Fruit fly (Drosophila melanogaster): ENCODE results near the gene Mical.
A peak's percentile ranks its signal among the peaks of the same experiment; 100 is the strongest.

The Mical gene

DNA sequence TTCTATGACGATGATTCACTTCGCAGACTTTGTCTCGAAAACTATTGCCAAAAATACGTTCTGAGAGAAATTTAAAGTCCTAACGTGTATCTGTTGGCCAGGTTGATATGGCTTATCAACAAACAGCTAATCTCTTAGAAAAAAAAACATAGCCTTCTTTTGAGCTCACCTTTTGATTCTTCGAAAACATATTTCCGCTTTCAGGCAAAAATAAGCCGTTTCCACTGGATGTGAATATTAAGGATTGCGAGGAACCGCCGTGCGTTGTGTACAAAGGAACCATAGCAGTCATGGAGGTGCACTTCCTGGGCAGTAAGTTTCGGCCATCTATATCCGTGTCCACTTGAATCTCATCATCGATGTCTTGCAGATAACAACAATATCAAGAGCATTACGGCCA, 10.9 kb upstream of the Mical start:
- TF ChIP-seq OdsH (GFP tag; optimal IDR thresholded peaks at IDR 0.05) (no peak), woc (GFP tag; optimal IDR thresholded peaks at IDR 0.05) (no peak), Vsx2 (GFP tag; optimal IDR thresholded peaks at IDR 0.05; ENCODE audit: partially characterized antibody) (no peak), sage (GFP tag; optimal IDR thresholded peaks at IDR 0.05) (no peak), CG32264 (GFP tag; optimal IDR thresholded peaks at IDR 0.05) (no peak), Abd-B (GFP tag; optimal IDR thresholded peaks at IDR 0.05) (no peak), Hr78 (GFP tag; optimal IDR thresholded peaks at IDR 0.05) (no peak), rgr (GFP tag; optimal IDR thresholded peaks at IDR 0.05) (no peak), dl (GFP tag; optimal IDR thresholded peaks at IDR 0.05; ENCODE audit: insufficient read depth in 1 of 2, partially characterized antibody in 2 of 2) (no peak), Dif (GFP tag; optimal IDR thresholded peaks at IDR 0.05; ENCODE audit: partially characterized antibody) (no peak), dsf (GFP tag; optimal IDR thresholded peaks at IDR 0.05; ENCODE audit: borderline replicate concordance) (no peak), Jra (GFP tag; optimal IDR thresholded peaks at IDR 0.05) (no peak)

DNA sequence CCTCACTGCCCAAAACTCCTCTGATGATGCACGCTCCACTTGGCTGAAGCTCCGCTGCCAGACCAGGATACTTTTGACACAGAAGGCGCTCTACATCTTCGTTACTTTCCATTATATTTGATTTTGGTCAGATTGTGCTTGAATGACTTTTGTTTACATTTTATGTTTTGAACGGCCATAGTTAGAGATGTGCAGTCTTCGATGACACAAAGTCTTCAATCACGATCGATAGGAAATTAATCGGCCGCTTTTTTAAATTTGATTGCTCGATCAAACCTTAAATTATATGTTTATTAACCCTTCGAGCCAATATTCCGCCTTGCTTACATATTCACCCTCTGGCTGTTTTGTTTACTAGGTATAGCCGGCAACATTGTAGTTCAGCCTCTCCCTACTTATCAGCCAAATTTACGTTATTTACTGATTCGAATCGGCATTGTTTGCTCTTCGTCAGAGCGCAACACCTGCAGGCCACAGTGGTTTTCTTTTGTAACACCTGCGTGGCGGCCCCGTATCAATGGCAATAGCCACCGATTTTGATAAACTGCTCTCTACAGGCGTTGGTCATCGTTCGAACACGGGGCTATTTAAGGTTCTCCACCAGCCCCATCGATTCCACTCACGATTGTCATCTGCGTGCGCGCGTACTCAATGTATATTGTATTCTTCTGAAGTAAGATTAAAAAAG, 10.1 kb upstream of the Mical start, which contains the start of the genes Fancl and Npc2e:
Fancl (minus strand) TSS at position 175 of the 688 bp plus-strand sequence.
Npc2e (plus strand) TSS at position 638 of the 688 bp plus-strand sequence.
- TF ChIP-seq fru (GFP tag; optimal IDR thresholded peaks at IDR 0.05): no peak
- TF ChIP-seq Rel (GFP tag; optimal IDR thresholded peaks at IDR 0.05): no peak
- peak; percentile 17 for TF ChIP-seq Rel (tag; optimal IDR thresholded peaks at IDR 0.05)
- TF ChIP-seq Mio (GFP tag; optimal IDR thresholded peaks at IDR 0.05): no peak

DNA sequence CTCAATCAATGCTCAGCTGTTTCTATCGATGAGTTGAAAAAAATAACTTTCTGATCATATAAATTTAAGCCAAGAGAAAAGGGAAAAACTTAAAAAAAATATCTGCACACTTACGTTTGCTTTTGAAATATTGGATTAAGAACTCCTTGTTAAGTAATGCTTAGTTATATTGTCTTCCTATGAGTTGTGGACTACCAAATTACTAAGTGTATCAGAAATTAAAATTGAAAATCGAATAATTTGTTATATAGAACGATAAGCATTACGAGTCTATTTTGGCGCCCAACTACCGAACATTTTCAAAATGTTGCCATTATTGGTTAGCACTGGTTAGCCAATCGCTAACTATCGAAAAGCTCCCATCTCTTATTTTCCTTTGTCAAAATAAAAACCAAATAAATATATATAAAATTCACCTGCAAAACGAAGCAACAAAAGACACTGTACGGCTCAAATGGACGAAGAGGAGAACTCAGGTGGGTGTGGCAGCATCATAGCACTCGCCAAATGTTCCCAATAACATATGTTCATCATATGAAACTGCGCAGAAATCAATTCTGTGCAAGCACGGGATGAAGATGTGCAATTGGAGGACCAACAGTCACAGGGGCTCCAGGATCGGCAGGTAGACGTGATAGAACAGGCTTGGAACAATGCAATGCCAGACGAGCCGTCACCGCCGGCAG, 6.3 kb upstream of the Mical start, which contains the start of gene ohgt:
ohgt (plus strand) TSS at position 358 of the 686 bp plus-strand sequence.
- TF ChIP-seq h (GFP tag; optimal IDR thresholded peaks at IDR 0.05) (peak; percentile 32), foxo (GFP tag; optimal IDR thresholded peaks at IDR 0.05) (peak in 1 of 2 experiments; percentile 40), usp (GFP tag; optimal IDR thresholded peaks at IDR 0.05) (no peak), fru (GFP tag; optimal IDR thresholded peaks at IDR 0.05) (peak; percentile 40), Jra (GFP tag; optimal IDR thresholded peaks at IDR 0.05) (peak; percentile 62), sv (GFP tag; optimal IDR thresholded peaks at IDR 0.05) (peak; percentile 3), Rel (GFP tag; optimal IDR thresholded peaks at IDR 0.05) (no peak), Rel (tag; optimal IDR thresholded peaks at IDR 0.05) (no peak), lola (GFP tag; optimal IDR thresholded peaks at IDR 0.05) (no peak), HLH106 (tag; optimal IDR thresholded peaks at IDR 0.05) (peak; percentile 35), woc (GFP tag; optimal IDR thresholded peaks at IDR 0.05) (peak; percentile 46), ey (GFP tag; optimal IDR thresholded peaks at IDR 0.05) (peak; percentile 31), pan (optimal IDR thresholded peaks at IDR 0.05) (no peak), psq (GFP tag; optimal IDR thresholded peaks at IDR 0.05) (no peak), OdsH (GFP tag; optimal IDR thresholded peaks at IDR 0.05) (peak; percentile 22), Myc (optimal IDR thresholded peaks at IDR 0.05) (peak; percentile 36), rgr (GFP tag; optimal IDR thresholded peaks at IDR 0.05) (peak; percentile 37), br (GFP tag; optimal IDR thresholded peaks at IDR 0.05) (no peak), Sp1 (GFP tag; optimal IDR thresholded peaks at IDR 0.05) (peak; percentile 49), Hnf4 (GFP tag; optimal IDR thresholded peaks at IDR 0.05) (peak; percentile 42)

DNA sequence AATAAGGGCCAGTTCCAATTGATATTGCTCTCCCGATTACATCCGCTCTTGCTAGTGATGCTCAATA, 5.9 kb upstream of the Mical start, which contains the start of gene CG12811:
CG12811 (minus strand) TSS at position 23 of the 67 bp plus-strand sequence.
- no peak for TF ChIP-seq Vsx2 (GFP tag; optimal IDR thresholded peaks at IDR 0.05; ENCODE audit: partially characterized antibody)

DNA sequence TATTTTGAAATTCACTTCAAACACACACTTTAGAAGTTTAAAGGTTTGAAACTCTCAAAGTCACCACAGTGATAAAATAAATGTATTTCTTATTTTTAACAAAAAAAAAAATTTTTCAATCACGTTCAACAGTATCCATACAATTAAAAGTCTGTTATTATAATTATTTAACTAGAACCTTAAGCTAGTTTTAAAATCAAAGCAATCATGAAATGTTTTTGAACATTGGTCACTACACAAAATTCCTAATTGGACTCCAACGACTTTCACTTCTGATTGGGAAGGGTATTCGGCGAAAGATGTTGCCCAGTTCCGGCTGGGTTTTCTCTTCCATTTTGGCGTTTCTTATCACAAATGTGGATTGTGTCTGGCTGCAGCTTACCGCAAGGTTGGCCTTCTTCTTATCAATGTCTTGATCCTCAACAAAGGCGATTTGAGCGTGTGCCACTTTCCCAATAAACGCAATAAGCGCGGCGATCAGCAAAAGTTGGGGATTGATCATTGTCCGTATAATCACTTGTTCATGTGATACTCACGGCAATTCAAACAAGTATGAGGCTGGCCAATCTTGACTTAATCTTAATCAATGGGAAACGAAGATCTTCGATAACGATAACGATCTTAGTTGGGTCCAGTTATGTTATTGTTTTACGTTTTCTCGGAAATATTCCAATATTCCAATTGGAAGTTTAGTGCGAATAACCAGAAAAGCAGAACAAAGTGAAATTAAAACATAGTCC, 5.5 kb upstream of the Mical start:
- TF ChIP-seq Myc (optimal IDR thresholded peaks at IDR 0.05): no peak
- TF ChIP-seq OdsH (GFP tag; optimal IDR thresholded peaks at IDR 0.05): peak; percentile 74
- no peak for TF ChIP-seq dsf (GFP tag; optimal IDR thresholded peaks at IDR 0.05; ENCODE audit: borderline replicate concordance)
- TF ChIP-seq dmrt93B (GFP tag; optimal IDR thresholded peaks at IDR 0.05): no peak
- TF ChIP-seq sage (GFP tag; optimal IDR thresholded peaks at IDR 0.05): no peak
- peak; percentile 75 for TF ChIP-seq h (GFP tag; optimal IDR thresholded peaks at IDR 0.05)
- peak in 1 of 2 experiments; percentile 73 for TF ChIP-seq foxo (GFP tag; optimal IDR thresholded peaks at IDR 0.05)
- TF ChIP-seq Hr78 (GFP tag; optimal IDR thresholded peaks at IDR 0.05): no peak
- TF ChIP-seq Hr83 (GFP tag; optimal IDR thresholded peaks at IDR 0.05; ENCODE audit: poor library complexity, severe bottlenecking): no peak
- TF ChIP-seq usp (GFP tag; optimal IDR thresholded peaks at IDR 0.05): no peak
- peak; percentile 63 for TF ChIP-seq ey (GFP tag; optimal IDR thresholded peaks at IDR 0.05)
- TF ChIP-seq sv (GFP tag; optimal IDR thresholded peaks at IDR 0.05): peak; percentile 6
- TF ChIP-seq Hnf4 (GFP tag; optimal IDR thresholded peaks at IDR 0.05): peak; percentile 42
- no peak for TF ChIP-seq CG32264 (GFP tag; optimal IDR thresholded peaks at IDR 0.05)
- no peak for TF ChIP-seq Vsx2 (GFP tag; optimal IDR thresholded peaks at IDR 0.05; ENCODE audit: partially characterized antibody)
- TF ChIP-seq dl (GFP tag; optimal IDR thresholded peaks at IDR 0.05; ENCODE audit: insufficient read depth in 1 of 2, partially characterized antibody in 2 of 2): no peak
- TF ChIP-seq Mio (GFP tag; optimal IDR thresholded peaks at IDR 0.05): no peak
- TF ChIP-seq lola (GFP tag; optimal IDR thresholded peaks at IDR 0.05): no peak
- no peak for TF ChIP-seq GATAd (GFP tag; optimal IDR thresholded peaks at IDR 0.05)
- peak; percentile 69 for TF ChIP-seq HLH106 (tag; optimal IDR thresholded peaks at IDR 0.05)
- peak; percentile 76 for TF ChIP-seq Sp1 (GFP tag; optimal IDR thresholded peaks at IDR 0.05)
- TF ChIP-seq CG9705 (GFP tag; optimal IDR thresholded peaks at IDR 0.05): peak; percentile 43
- no peak for TF ChIP-seq Dfd (GFP tag; optimal IDR thresholded peaks at IDR 0.05)
- no peak for TF ChIP-seq CrebA (GFP tag; optimal IDR thresholded peaks at IDR 0.05; ENCODE audit: borderline replicate concordance)
- no peak for TF ChIP-seq Jra (GFP tag; optimal IDR thresholded peaks at IDR 0.05)
- peak; percentile 69 for TF ChIP-seq woc (GFP tag; optimal IDR thresholded peaks at IDR 0.05)
- TF ChIP-seq tai (GFP tag; optimal IDR thresholded peaks at IDR 0.05): no peak

Data from whole organism, wandering third instar larva.